Fruit fly (Drosophila melanogaster) whole organism, adult: ENCODE data around the gene Ugt35A1.

Source experiments
- CG11617 ChIP-seq: fragments of 200-800 bp; sonication (Bioruptor generic); optimal IDR thresholded peaks from 2 replicates; lab custom pipeline; 2017; ENCODE audit warnings: mild to moderate bottlenecking, missing biosample characterization, missing genetic modification reagents, missing genetic modification characterization
- CG12768 ChIP-seq: fragments of 200-800 bp; sonication (Bioruptor generic); optimal IDR thresholded peaks from 2 replicates; lab custom pipeline; 2017; ENCODE audit warnings: missing biosample characterization, missing genetic modification characterization, mild to moderate bottlenecking, moderate library complexity, missing genetic modification reagents
- CG1620 ChIP-seq: fragments of 200-800 bp; sonication (Bioruptor generic); optimal IDR thresholded peaks from 2 replicates; lab custom pipeline; 2016; ENCODE audit warnings: missing biosample characterization, missing genetic modification characterization
- CG7101 ChIP-seq: fragments of 200-800 bp; sonication (Bioruptor generic); optimal IDR thresholded peaks from 2 replicates; lab custom pipeline; 2018; ENCODE audit warnings: missing biosample characterization, mild to moderate bottlenecking, missing genetic modification characterization, moderate library complexity
- Clk ChIP-seq: fragments of 200-800 bp; sonication (Bioruptor generic); optimal IDR thresholded peaks from 2 replicates; lab custom pipeline; 2017; ENCODE audit warnings: missing biosample characterization, missing genetic modification characterization
- Crg-1 ChIP-seq: fragments of 200-800 bp; sonication (Bioruptor generic); optimal IDR thresholded peaks from 2 replicates; lab custom pipeline; 2016; ENCODE audit warnings: missing biosample characterization, missing genetic modification characterization
- cic ChIP-seq: fragments of 200-800 bp; sonication (Bioruptor generic); optimal IDR thresholded peaks from 2 replicates; lab custom pipeline; 2017; ENCODE audit warnings: missing biosample characterization, mild to moderate bottlenecking, missing genetic modification characterization, moderate library complexity
- toe ChIP-seq: fragments of 200-800 bp; sonication (Bioruptor generic); optimal IDR thresholded peaks from 2 replicates; lab custom pipeline; 2016; ENCODE audit warnings: missing biosample characterization, missing genetic modification characterization

- TF ChIP-seq CG12768 (GFP tag; lab: Kevin White, UChicago): no peak
- TF ChIP-seq cic (GFP tag; lab: Kevin White, UChicago): peak; percentile 18
- TF ChIP-seq toe (GFP tag; lab: Kevin White, UChicago): no peak
- no peak for TF ChIP-seq CG1620 (GFP tag; lab: Kevin White, UChicago)
- TF ChIP-seq Crg-1 (GFP tag; lab: Kevin White, UChicago): no peak
- no peak for TF ChIP-seq Clk (GFP tag; lab: Kevin White, UChicago)
- TF ChIP-seq CG7101: no peak
- no peak for TF ChIP-seq CG11617 (GFP tag; lab: Kevin White, UChicago)
Measured at dm6 chr3R:11175308-11175707, 2.8 kb upstream of the Ugt35A1 start, which contains the start of the genes Ugt304A1 and Ugt303A1.
